Worm (Caenorhabditis elegans): ENCODE results near the gene ctsa-4.1.

ce11 chrII:6401649-6402048 lies 34.9 kb downstream of the ctsa-4.1 start, which contains the start of gene btb-2:
- TF ChIP-seq elt-1 (tag; optimal IDR thresholded peaks at IDR 0.05) (no peak), unc-39 (tag; optimal IDR thresholded peaks at IDR 0.05) (no peak), ztf-11 (tag; optimal IDR thresholded peaks at IDR 0.05) (no peak), nhr-28 (tag; optimal IDR thresholded peaks at IDR 0.05) (no peak), mml-1 (tag; optimal IDR thresholded peaks at IDR 0.05) (no peak)

Data from whole organism, L3 larva.